Fruit fly (Drosophila melanogaster) whole organism, embryonic: Measurements from ENCODE around the gene SP1173.

Experiments used
- BEAF-32 ChIP-seq: fragments of 200-800 bp; sonication (Bioruptor generic); optimal IDR thresholded peaks from 3 replicates; lab custom pipeline; 2017; ENCODE audit warnings: missing biosample characterization, missing genetic modification characterization, mild to moderate bottlenecking, moderate library complexity, missing genetic modification reagents
- CG10321 ChIP-seq: fragments of 200-800 bp; sonication (Bioruptor generic); IDR thresholded peaks from 2 replicates; pipeline ENCODE4 v1.3.6; 2022; ENCODE audit warnings: missing biosample characterization, missing genetic modification characterization
- CG13424 ChIP-seq: fragments of 200-800 bp; sonication (Bioruptor generic); optimal IDR thresholded peaks from 2 replicates; lab custom pipeline; 2019; ENCODE audit warnings: missing biosample characterization, mild to moderate bottlenecking, missing genetic modification characterization, moderate library complexity
- CG15514 ChIP-seq: fragments of 200-800 bp; sonication (Bioruptor generic); optimal IDR thresholded peaks from 3 replicates; lab custom pipeline; 2017; ENCODE audit warnings: missing biosample characterization, missing genetic modification characterization, mild to moderate bottlenecking, moderate library complexity, missing genetic modification reagents
- CG1647 ChIP-seq: fragments of 200-800 bp; sonication (Bioruptor generic); optimal IDR thresholded peaks from 3 replicates; lab custom pipeline; 2016; ENCODE audit warnings: missing biosample characterization, missing genetic modification characterization
- CG17361 ChIP-seq: fragments of 200-800 bp; sonication (Bioruptor generic); IDR thresholded peaks from 3 replicates; pipeline ENCODE4 v1.3.6; 2022; ENCODE audit warnings: missing biosample characterization, missing genetic modification characterization
- CG17568 ChIP-seq: fragments of 200-800 bp; sonication (Bioruptor generic); optimal IDR thresholded peaks from 2 replicates; lab custom pipeline; 2018; ENCODE audit warnings: missing biosample characterization, mild to moderate bottlenecking, missing genetic modification characterization, moderate library complexity
- CG17829 ChIP-seq: fragments of 200-800 bp; optimal IDR thresholded peaks from 2 replicates; lab custom pipeline; 2019; ENCODE audit warnings: missing biosample characterization, mild to moderate bottlenecking, missing genetic modification characterization, moderate library complexity
- CG17912 ChIP-seq: fragments of 200-800 bp; sonication (Bioruptor generic); optimal IDR thresholded peaks from 2 replicates; lab custom pipeline; 2018; ENCODE audit warnings: missing biosample characterization, mild to moderate bottlenecking, missing genetic modification characterization
- CG18262 ChIP-seq: fragments of 200-800 bp; optimal IDR thresholded peaks from 3 replicates; lab custom pipeline; 2019; ENCODE audit warnings: missing biosample characterization, mild to moderate bottlenecking, missing genetic modification characterization, moderate library complexity
- CG18476 ChIP-seq: fragments of 200-800 bp; sonication (Bioruptor generic); optimal IDR thresholded peaks from 2 replicates; lab custom pipeline; 2016; ENCODE audit warnings: missing biosample characterization, mild to moderate bottlenecking, missing genetic modification characterization
- CG18599 ChIP-seq: fragments of 200-800 bp; sonication (Bioruptor generic); optimal IDR thresholded peaks from 3 replicates; lab custom pipeline; 2017; ENCODE audit warnings: missing biosample characterization, missing genetic modification characterization, mild to moderate bottlenecking, moderate library complexity, missing genetic modification reagents
- CG34422 ChIP-seq: fragments of 200-800 bp; sonication (Bioruptor generic); IDR thresholded peaks from 3 replicates; pipeline ENCODE4 v1.3.6; 2022; ENCODE audit warnings: missing biosample characterization, missing genetic modification characterization
- CG4282 ChIP-seq: fragments of 200-800 bp; sonication (Bioruptor generic); optimal IDR thresholded peaks from 2 replicates; lab custom pipeline; 2016; ENCODE audit warnings: missing biosample characterization, missing genetic modification characterization
- CG4360 ChIP-seq: fragments of 200-800 bp; sonication (Bioruptor generic); IDR thresholded peaks from 2 replicates; pipeline ENCODE4 v1.3.6; 2022; ENCODE audit warnings: missing biosample characterization, missing genetic modification characterization
- CG4617 ChIP-seq: fragments of 200-800 bp; sonication (Bioruptor generic); optimal IDR thresholded peaks from 3 replicates; lab custom pipeline; 2016; ENCODE audit warnings: missing biosample characterization, missing genetic modification characterization, borderline replicate concordance
- CG6791 ChIP-seq: fragments of 200-800 bp; sonication (Bioruptor generic); IDR thresholded peaks from 3 replicates; pipeline ENCODE4 v1.3.6; 2022; ENCODE audit warnings: missing biosample characterization, missing genetic modification characterization; ENCODE audit not compliant: partially characterized antibody
- Dfd ChIP-seq, 2 experiments: fragments of >200 bp; optimal IDR thresholded peaks; 2 replicates each; lab custom pipeline; 2017; ENCODE audit warnings: missing biosample characterization in 2 of 2, missing genetic modification characterization in 2 of 2
- Dip3 ChIP-seq: fragments of 200-800 bp; sonication (Bioruptor generic); optimal IDR thresholded peaks from 3 replicates; lab custom pipeline; 2016; ENCODE audit warnings: missing biosample characterization, missing genetic modification characterization
- Doc2 ChIP-seq: fragments of 200-800 bp; sonication (Bioruptor generic); IDR thresholded peaks from 2 replicates; pipeline ENCODE4 v1.3.6; 2022; ENCODE audit warnings: missing biosample characterization, missing genetic modification characterization
- Gug ChIP-seq: fragments of 200-800 bp; sonication (Bioruptor generic); IDR thresholded peaks from 4 replicates; pipeline ENCODE4 v1.3.6; 2022; ENCODE audit warnings: missing biosample characterization, missing genetic modification characterization
- HLH54F ChIP-seq: fragments of 200-800 bp; sonication (Bioruptor generic); optimal IDR thresholded peaks from 3 replicates; lab custom pipeline; 2016; ENCODE audit warnings: missing biosample characterization, missing genetic modification characterization
- Hr39 ChIP-seq: fragments of >200 bp; optimal IDR thresholded peaks from 2 replicates; lab custom pipeline; 2017
- Hr51 ChIP-seq, 2 experiments: fragments of 200-800 bp; sonication (Bioruptor generic); optimal IDR thresholded peaks; 2 replicates in 1 of 2; 3 replicates in 1 of 2; lab custom pipeline; 2016 to 2018; ENCODE audit warnings: missing biosample characterization in 2 of 2, missing genetic modification characterization in 2 of 2, mild to moderate bottlenecking in 1 of 2, moderate library complexity in 1 of 2
- Lhr ChIP-seq: fragments of 200-800 bp; sonication (Bioruptor generic); optimal IDR thresholded peaks from 3 replicates; lab custom pipeline; 2017; ENCODE audit warnings: mild to moderate bottlenecking, missing biosample characterization, missing genetic modification reagents, missing genetic modification characterization
- MBD-R2 ChIP-seq: fragments of 200-800 bp; sonication (Bioruptor generic); IDR thresholded peaks from 2 replicates; pipeline ENCODE4 v1.3.6; 2022; ENCODE audit warnings: missing biosample characterization, missing genetic modification characterization
- MTF-1 ChIP-seq: fragments of 200-800 bp; sonication (Bioruptor generic); optimal IDR thresholded peaks from 2 replicates; lab custom pipeline; 2018; ENCODE audit warnings: missing biosample characterization, mild to moderate bottlenecking, missing genetic modification characterization, borderline replicate concordance
- Mad ChIP-seq: fragments of 200-800 bp; sonication (Bioruptor generic); optimal IDR thresholded peaks from 2 replicates; lab custom pipeline; 2016; ENCODE audit warnings: missing biosample characterization, missing genetic modification characterization
- Meics ChIP-seq: fragments of 200-800 bp; sonication (Bioruptor generic); optimal IDR thresholded peaks from 2 replicates; lab custom pipeline; 2017; ENCODE audit warnings: missing biosample characterization, mild to moderate bottlenecking, missing genetic modification characterization
- Pdp1 ChIP-seq, 2 experiments: fragments of 200-800 bp; sonication (Bioruptor generic); optimal IDR thresholded peaks; 3 replicates each; lab custom pipeline; 2016; ENCODE audit warnings: missing biosample characterization in 2 of 2, missing genetic modification characterization in 2 of 2, mild to moderate bottlenecking in 1 of 2, moderate library complexity in 1 of 2
- Scr ChIP-seq: fragments of 200-800 bp; sonication (Bioruptor generic); IDR thresholded peaks from 2 replicates; pipeline ENCODE4 v1.3.6; 2022; ENCODE audit warnings: missing biosample characterization, missing genetic modification characterization; ENCODE audit not compliant: partially characterized antibody
- amos ChIP-seq: fragments of 200-800 bp; sonication (Bioruptor generic); IDR thresholded peaks from 2 replicates; pipeline ENCODE4 v1.3.6; 2022; ENCODE audit warnings: missing biosample characterization, missing genetic modification characterization; ENCODE audit not compliant: partially characterized antibody
- bbx ChIP-seq: fragments of 200-800 bp; sonication (Bioruptor generic); IDR thresholded peaks from 2 replicates; pipeline ENCODE4 v1.3.6; 2022; ENCODE audit warnings: missing biosample characterization, missing genetic modification characterization; ENCODE audit not compliant: partially characterized antibody
- bcd ChIP-seq: fragments of 200-800 bp; sonication (Bioruptor generic); optimal IDR thresholded peaks from 2 replicates; lab custom pipeline; 2017; ENCODE audit warnings: missing biosample characterization, mild to moderate bottlenecking, missing genetic modification characterization
- crp ChIP-seq, 2 experiments: fragments of 200-800 bp; sonication (Bioruptor generic); optimal IDR thresholded peaks; 2 replicates in 1 of 2; 3 replicates in 1 of 2; lab custom pipeline; 2017; ENCODE audit warnings: missing biosample characterization in 2 of 2, missing genetic modification characterization in 2 of 2, mild to moderate bottlenecking in 1 of 2, moderate library complexity in 1 of 2
- dati ChIP-seq: fragments of 200-800 bp; sonication (Bioruptor generic); IDR thresholded peaks from 2 replicates; pipeline ENCODE4 v1.3.6; 2022; ENCODE audit warnings: missing biosample characterization, missing genetic modification characterization
- en ChIP-seq: fragments of 200-800 bp; sonication (Bioruptor generic); optimal IDR thresholded peaks from 2 replicates; lab custom pipeline; 2016; ENCODE audit warnings: missing biosample characterization, missing genetic modification characterization
- fd96Cb ChIP-seq: fragments of 200-800 bp; sonication (Bioruptor generic); optimal IDR thresholded peaks from 2 replicates; lab custom pipeline; 2018; ENCODE audit warnings: missing biosample characterization, mild to moderate bottlenecking, missing genetic modification characterization, moderate library complexity
- gem ChIP-seq: fragments of 200-800 bp; sonication (Bioruptor generic); optimal IDR thresholded peaks from 2 replicates; lab custom pipeline; 2019; ENCODE audit warnings: missing biosample characterization, mild to moderate bottlenecking, missing genetic modification characterization, moderate library complexity
- h ChIP-seq: fragments of >200 bp; optimal IDR thresholded peaks from 2 replicates; lab custom pipeline; 2017
- lov ChIP-seq, 2 experiments: fragments of 200-800 bp in 1 of 2; fragments of >200 bp in 1 of 2; sonication (Bioruptor generic) in 1 of 2; IDR thresholded peaks in 1 of 2; optimal IDR thresholded peaks in 1 of 2; 2 replicates in 1 of 2; 3 replicates in 1 of 2; pipeline versions ENCODE4 v1.3.6 to Lab custom; 2017 to 2022; ENCODE audit warnings: missing biosample characterization in 1 of 2, missing genetic modification characterization in 1 of 2
- mld ChIP-seq: fragments of 200-800 bp; sonication (Bioruptor generic); IDR thresholded peaks from 3 replicates; pipeline ENCODE4 v1.3.6; 2022; ENCODE audit warnings: missing biosample characterization, missing genetic modification characterization; ENCODE audit not compliant: partially characterized antibody
- seq ChIP-seq: fragments of 200-800 bp; sonication (Bioruptor generic); IDR thresholded peaks from 2 replicates; pipeline ENCODE4 v1.3.6; 2022; ENCODE audit warnings: missing biosample characterization, missing genetic modification characterization
- slp2 ChIP-seq: fragments of 200-800 bp; sonication (Bioruptor generic); optimal IDR thresholded peaks from 2 replicates; lab custom pipeline; 2016; ENCODE audit warnings: missing biosample characterization, missing genetic modification characterization
- sna ChIP-seq: fragments of 200-800 bp; sonication (Bioruptor generic); IDR thresholded peaks from 2 replicates; pipeline ENCODE4 v1.3.6; 2022; ENCODE audit warnings: missing biosample characterization, missing genetic modification characterization; ENCODE audit not compliant: partially characterized antibody
- tio ChIP-seq: fragments of 200-800 bp; sonication (Bioruptor generic); optimal IDR thresholded peaks from 2 replicates; lab custom pipeline; 2017; ENCODE audit warnings: missing biosample characterization, missing genetic modification characterization, inconsistent platforms
- zen2 ChIP-seq: fragments of 200-800 bp; sonication (Bioruptor generic); IDR thresholded peaks from 3 replicates; pipeline ENCODE4 v1.3.6; 2022; ENCODE audit warnings: missing biosample characterization, missing genetic modification characterization; ENCODE audit not compliant: partially characterized antibody
- zfh1 ChIP-seq: fragments of 200-800 bp; sonication (Bioruptor generic); IDR thresholded peaks from 3 replicates; pipeline ENCODE4 v1.3.6; 2022; ENCODE audit warnings: missing biosample characterization, missing genetic modification characterization
- zfh2 ChIP-seq: fragments of 200-800 bp; sonication (Bioruptor generic); optimal IDR thresholded peaks from 2 replicates; lab custom pipeline; 2016; ENCODE audit warnings: missing biosample characterization, missing genetic modification characterization

Gene SP1173

dm6 chr3L:6747127-6747526, 43.8 kb upstream of the SP1173 start (continued):
- TF ChIP-seq CG18599 (GFP tag; lab: Kevin White, UChicago) (no peak), mld (GFP tag; lab: Robert Waterston, UW) (no peak), CG17829 (tag; lab: Kevin White, UChicago) (peak; percentile 61), crp (GFP tag; optimal IDR thresholded peaks at IDR 0.05; lab: Kevin White, UChicago) (peak in 1 of 2 experiments; percentile 61), Gug (GFP tag; lab: Robert Waterston, UW) (peak; percentile 52; the same call in 3 of the 4 replicates), CG17361 (GFP tag; lab: Robert Waterston, UW) (0 out of 3 replicates have a peak, but pooled peaks have one; percentile 48), CG17568 (no peak), h (lab: Kevin White, UChicago) (no peak), zfh1 (GFP tag; lab: Robert Waterston, UW) (peak; percentile 64; the same call in 2 of the 3 replicates), Dfd (GFP tag; optimal IDR thresholded peaks at IDR 0.05; lab: Kevin White, UChicago) (no peak), CG4360 (GFP tag; lab: Robert Waterston, UW) (peak; percentile 46), Meics (peak; percentile 47), CG4617 (peak; percentile 49), en (GFP tag; lab: Kevin White, UChicago) (no peak), zfh2 (GFP tag; lab: Kevin White, UChicago) (peak; percentile 58), CG6791 (peak; percentile 78), Lhr (peak; percentile 55), HLH54F (GFP tag; lab: Kevin White, UChicago) (peak; percentile 67), seq (GFP tag; lab: Robert Waterston, UW) (no peak), CG18262 (tag; lab: Kevin White, UChicago) (peak; percentile 35), bcd (peak; percentile 35), CG4282 (GFP tag; lab: Kevin White, UChicago) (peak; percentile 45), amos (GFP tag; lab: Robert Waterston, UW) (peak; percentile 50; the same call in 1 of the 2 replicates), CG34422 (GFP tag; lab: Robert Waterston, UW) (peak; percentile 86), zen2 (GFP tag; lab: Robert Waterston, UW) (no peak), MBD-R2 (GFP tag; lab: Robert Waterston, UW) (peak; percentile 79), bbx (GFP tag; lab: Robert Waterston, UW) (peak; percentile 71), CG10321 (GFP tag; lab: Robert Waterston, UW) (no peak), sna (GFP tag; lab: Robert Waterston, UW) (no peak), CG17912 (GFP tag; lab: Kevin White, UChicago) (peak; percentile 76), CG15514 (GFP tag; lab: Kevin White, UChicago) (peak; percentile 42), tio (no peak), Hr51 (GFP tag; optimal IDR thresholded peaks at IDR 0.05; lab: Kevin White, UChicago) (peak; percentile 4 to 41), Mad (GFP tag; lab: Kevin White, UChicago) (peak; percentile 44), MTF-1 (GFP tag; lab: Kevin White, UChicago) (no peak), gem (tag; lab: Kevin White, UChicago) (peak; percentile 65), Doc2 (no peak), fd96Cb (tag; lab: Kevin White, UChicago) (peak; percentile 17), Scr (GFP tag; lab: Robert Waterston, UW) (peak; percentile 51; the same call in 1 of the 2 replicates), CG1647 (GFP tag; lab: Kevin White, UChicago) (no peak), BEAF-32 (GFP tag; lab: Kevin White, UChicago) (peak; percentile 58), Hr39 (lab: Kevin White, UChicago) (no peak), Dip3 (GFP tag; lab: Kevin White, UChicago) (peak; percentile 8), CG13424 (peak; percentile 57), CG18476 (no peak), lov (optimal IDR thresholded peaks at IDR 0.05; lab: Kevin White, UChicago) (no peak), lov (GFP tag; IDR thresholded peaks at IDR 0.05; lab: Robert Waterston, UW) (0 out of 3 replicates have a peak, but pooled peaks have one; percentile 58), dati (GFP tag; lab: Robert Waterston, UW) (no peak), slp2 (peak; percentile 20), Pdp1 (GFP tag; optimal IDR thresholded peaks at IDR 0.05; lab: Kevin White, UChicago) (peak in 1 of 2 experiments; percentile 57)
